Fruit fly (Drosophila melanogaster) whole organism, embryonic: ENCODE data around the gene Psn.
A peak's percentile ranks its signal among the peaks of the same experiment; 100 is the strongest.

ENCODE experiments used
- CG10274 ChIP-seq: fragments of 200-800 bp; sonication (Bioruptor generic); optimal IDR thresholded peaks from 3 replicates; lab custom pipeline; 2017; ENCODE audit warnings: missing biosample characterization, mild to moderate bottlenecking, missing genetic modification characterization
- CG30403 ChIP-seq: fragments of 200-800 bp; sonication (Bioruptor generic); optimal IDR thresholded peaks from 3 replicates; lab custom pipeline; 2016; ENCODE audit warnings: missing biosample characterization, missing genetic modification characterization
- CG7963 ChIP-seq: fragments of 200-800 bp; sonication (Bioruptor generic); IDR thresholded peaks from 3 replicates; pipeline ENCODE4 v1.3.6; 2022; ENCODE audit warnings: missing biosample characterization, missing genetic modification characterization; ENCODE audit not compliant: partially characterized antibody
- HHEX ChIP-seq: fragments of 200-800 bp; sonication (Bioruptor generic); optimal IDR thresholded peaks from 3 replicates; lab custom pipeline; 2017; ENCODE audit warnings: missing biosample characterization, mild to moderate bottlenecking, missing genetic modification characterization, missing genetic modification reagents
- Sin3A ChIP-seq: fragments of >200 bp; optimal IDR thresholded peaks from 2 replicates; lab custom pipeline; 2018
- exex ChIP-seq: fragments of 200-800 bp; sonication (Bioruptor generic); optimal IDR thresholded peaks from 4 replicates; lab custom pipeline; 2018; ENCODE audit warnings: missing biosample characterization, mild to moderate bottlenecking, missing genetic modification characterization, moderate library complexity
- zen2 ChIP-seq: fragments of 200-800 bp; sonication (Bioruptor generic); IDR thresholded peaks from 3 replicates; pipeline ENCODE4 v1.3.6; 2022; ENCODE audit warnings: missing biosample characterization, missing genetic modification characterization; ENCODE audit not compliant: partially characterized antibody

DNA sequence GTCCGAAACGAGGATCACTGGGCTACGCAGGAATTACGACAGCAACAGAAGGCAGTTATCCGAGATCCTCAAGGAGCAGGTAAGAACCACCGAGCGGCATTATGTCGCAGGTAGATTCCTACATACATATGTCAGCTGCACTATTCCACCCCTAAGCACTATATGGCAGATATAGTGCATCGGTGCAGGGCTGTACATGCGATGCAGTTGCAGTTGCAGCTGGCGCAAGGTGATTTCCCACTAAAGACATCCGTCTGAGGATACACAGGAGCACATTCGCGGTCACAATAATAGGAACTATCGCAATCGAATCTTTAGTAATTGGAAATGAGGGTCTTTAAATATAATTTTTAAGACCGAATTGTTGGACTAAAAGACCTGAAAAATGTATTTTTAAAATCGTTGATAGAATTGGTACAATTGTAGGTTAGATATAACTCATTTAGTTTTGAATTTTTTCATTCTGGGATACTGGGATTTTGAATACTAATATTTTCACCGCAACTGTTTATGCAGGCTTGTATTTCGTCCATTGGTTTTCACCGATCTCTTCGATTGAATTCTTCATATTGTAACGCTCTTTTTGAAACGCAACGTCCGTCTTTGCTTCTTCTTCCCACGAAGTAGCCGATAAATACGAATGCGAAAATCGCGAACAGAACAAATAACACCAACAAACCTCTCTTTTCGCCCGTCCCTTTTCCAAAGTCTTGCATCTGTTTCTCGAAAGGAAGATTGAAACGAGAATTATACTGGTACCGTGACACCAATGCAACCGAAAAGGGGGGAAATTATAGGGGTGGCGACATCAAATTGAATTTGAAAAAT is 29.4 kb upstream of the Psn start:
- TF ChIP-seq CG30403 (GFP tag; lab: Kevin White, UChicago): peak; percentile 8
- no peak for TF ChIP-seq zen2 (GFP tag; lab: Robert Waterston, UW)
- no peak for TF ChIP-seq CG10274 (GFP tag; lab: Kevin White, UChicago)
- TF ChIP-seq CG7963 (GFP tag; lab: Robert Waterston, UW): no peak
- no peak for TF ChIP-seq HHEX (GFP tag; lab: Kevin White, UChicago)
- no peak for TF ChIP-seq Sin3A (lab: Kevin White, UChicago)
- TF ChIP-seq exex (tag; lab: Kevin White, UChicago): no peak
